Fruit fly (Drosophila melanogaster) whole organism, embryonic: ENCODE measurements around the gene Ist1.
A peak's percentile ranks its signal among the peaks of the same experiment; 100 is the strongest.

Experiments used
- CG10321 ChIP-seq: fragments of 200-800 bp; sonication (Bioruptor generic); IDR thresholded peaks from 2 replicates; pipeline ENCODE4 v1.3.6; 2022; ENCODE audit warnings: missing biosample characterization, missing genetic modification characterization
- CG10462 ChIP-seq: fragments of 200-800 bp; sonication (Bioruptor generic); optimal IDR thresholded peaks from 2 replicates; lab custom pipeline; 2016; ENCODE audit warnings: missing biosample characterization, missing genetic modification characterization
- CG10543 ChIP-seq: fragments of 200-800 bp; sonication (Bioruptor generic); optimal IDR thresholded peaks from 3 replicates; lab custom pipeline; 2017; ENCODE audit warnings: missing biosample characterization, mild to moderate bottlenecking, missing genetic modification characterization, moderate library complexity
- CG10565 ChIP-seq: fragments of 200-800 bp; sonication (Bioruptor generic); optimal IDR thresholded peaks from 3 replicates; lab custom pipeline; 2016; ENCODE audit warnings: missing biosample characterization, mild to moderate bottlenecking, missing genetic modification characterization
- CG11247 ChIP-seq: fragments of 200-800 bp; sonication (Bioruptor generic); IDR thresholded peaks from 2 replicates; pipeline ENCODE4 v1.3.6; 2022; ENCODE audit warnings: missing biosample characterization, missing genetic modification characterization
- CG11696 ChIP-seq: fragments of 200-800 bp; sonication (Bioruptor generic); IDR thresholded peaks from 2 replicates; pipeline ENCODE4 v1.3.6; 2022; ENCODE audit warnings: missing biosample characterization, missing genetic modification characterization
- CG12942 ChIP-seq: fragments of 200-800 bp; sonication (Bioruptor generic); optimal IDR thresholded peaks from 3 replicates; lab custom pipeline; 2016; ENCODE audit warnings: missing biosample characterization, missing genetic modification characterization
- CG13894 ChIP-seq: fragments of 200-800 bp; sonication (Bioruptor generic); optimal IDR thresholded peaks from 3 replicates; lab custom pipeline; 2018; ENCODE audit warnings: missing biosample characterization, mild to moderate bottlenecking, missing genetic modification characterization, moderate library complexity
- CG15601 ChIP-seq: fragments of 200-800 bp; sonication (Bioruptor generic); optimal IDR thresholded peaks from 3 replicates; lab custom pipeline; 2019; ENCODE audit warnings: missing biosample characterization, mild to moderate bottlenecking, missing genetic modification characterization, moderate library complexity
- CG17912 ChIP-seq: fragments of 200-800 bp; sonication (Bioruptor generic); optimal IDR thresholded peaks from 2 replicates; lab custom pipeline; 2018; ENCODE audit warnings: missing biosample characterization, mild to moderate bottlenecking, missing genetic modification characterization
- CG1792 ChIP-seq: fragments of 200-800 bp; sonication (Bioruptor generic); optimal IDR thresholded peaks from 2 replicates; lab custom pipeline; 2016; ENCODE audit warnings: missing biosample characterization, missing genetic modification characterization
- CG2129 ChIP-seq: fragments of 200-800 bp; sonication (Bioruptor generic); IDR thresholded peaks from 2 replicates; pipeline ENCODE4 v1.3.6; 2022; ENCODE audit warnings: missing biosample characterization, missing genetic modification characterization; ENCODE audit not compliant: partially characterized antibody
- CG31388 ChIP-seq: fragments of 200-800 bp; sonication (Bioruptor generic); optimal IDR thresholded peaks from 2 replicates; lab custom pipeline; 2016; ENCODE audit warnings: missing biosample characterization, missing genetic modification characterization
- CG3163 ChIP-seq: fragments of 200-800 bp; sonication (Bioruptor generic); optimal IDR thresholded peaks from 3 replicates; lab custom pipeline; 2016; ENCODE audit warnings: missing biosample characterization, missing genetic modification characterization
- CG3995 ChIP-seq: fragments of 200-800 bp; sonication (Bioruptor generic); optimal IDR thresholded peaks from 3 replicates; lab custom pipeline; 2016; ENCODE audit warnings: missing biosample characterization, missing genetic modification characterization
- CG43689 ChIP-seq: fragments of 200-800 bp; sonication (Bioruptor generic); IDR thresholded peaks from 2 replicates; pipeline ENCODE4 v1.3.6; 2022; ENCODE audit warnings: missing biosample characterization, missing genetic modification characterization
- CG4854 ChIP-seq: fragments of 200-800 bp; sonication (Bioruptor generic); optimal IDR thresholded peaks from 2 replicates; lab custom pipeline; 2016; ENCODE audit warnings: missing biosample characterization, missing genetic modification characterization, inconsistent platforms
- CG5180 ChIP-seq: fragments of 200-800 bp; sonication (Bioruptor generic); optimal IDR thresholded peaks from 3 replicates; lab custom pipeline; 2017; ENCODE audit warnings: missing biosample characterization, missing genetic modification characterization, mild to moderate bottlenecking, moderate library complexity, missing genetic modification reagents
- CG6654 ChIP-seq: fragments of 200-800 bp; sonication (Bioruptor generic); optimal IDR thresholded peaks from 2 replicates; lab custom pipeline; 2017; ENCODE audit warnings: missing biosample characterization, mild to moderate bottlenecking, missing genetic modification characterization
- CG6813 ChIP-seq: fragments of 200-800 bp; sonication (Bioruptor generic); optimal IDR thresholded peaks from 2 replicates; lab custom pipeline; 2017; ENCODE audit warnings: missing biosample characterization, missing genetic modification characterization, mild to moderate bottlenecking, moderate library complexity, missing genetic modification reagents
- CG7372 ChIP-seq: fragments of 200-800 bp; sonication (Bioruptor generic); IDR thresholded peaks from 2 replicates; pipeline ENCODE4 v1.3.6; 2022; ENCODE audit warnings: missing biosample characterization, missing genetic modification characterization
- CG7987 ChIP-seq: fragments of 200-800 bp; sonication (Bioruptor generic); optimal IDR thresholded peaks from 2 replicates; lab custom pipeline; 2018; ENCODE audit warnings: missing biosample characterization, mild to moderate bottlenecking, missing genetic modification characterization, moderate library complexity
- CG8478 ChIP-seq: fragments of >200 bp; optimal IDR thresholded peaks from 2 replicates; lab custom pipeline; 2018
- Dip3 ChIP-seq: fragments of 200-800 bp; sonication (Bioruptor generic); optimal IDR thresholded peaks from 3 replicates; lab custom pipeline; 2016; ENCODE audit warnings: missing biosample characterization, missing genetic modification characterization
- Dref ChIP-seq: fragments of 200-800 bp; sonication (Bioruptor generic); IDR thresholded peaks from 2 replicates; pipeline ENCODE4 v1.3.6; 2022; ENCODE audit warnings: missing biosample characterization, missing genetic modification characterization
- E2f1 ChIP-seq: fragments of 200-800 bp; sonication (Bioruptor generic); IDR thresholded peaks from 2 replicates; pipeline ENCODE4 v1.3.6; 2022; ENCODE audit warnings: missing biosample characterization, missing genetic modification characterization
- MESR4 ChIP-seq: fragments of 200-800 bp; sonication (Bioruptor generic); optimal IDR thresholded peaks from 2 replicates; lab custom pipeline; 2018; ENCODE audit warnings: missing biosample characterization, mild to moderate bottlenecking, missing genetic modification characterization, moderate library complexity
- Med ChIP-seq: fragments of 200-800 bp; sonication (Bioruptor generic); peaks from one replicate; lab custom pipeline; 2016; ENCODE audit warnings: missing biosample characterization, missing genetic modification characterization, mild to moderate bottlenecking, inconsistent platforms, moderate library complexity
- NFAT ChIP-seq: fragments of 200-800 bp; sonication (Bioruptor generic); IDR thresholded peaks from 2 replicates; pipeline ENCODE4 v1.3.6; 2022; ENCODE audit warnings: missing biosample characterization, missing genetic modification characterization
- Nf-YB ChIP-seq: fragments of 200-800 bp; sonication (Bioruptor generic); optimal IDR thresholded peaks from 3 replicates; lab custom pipeline; 2019; ENCODE audit warnings: missing biosample characterization, mild to moderate bottlenecking, missing genetic modification characterization, moderate library complexity
- Sry-β ChIP-seq: fragments of 200-800 bp; sonication (Bioruptor generic); optimal IDR thresholded peaks from 2 replicates; lab custom pipeline; 2018; ENCODE audit warnings: missing biosample characterization, mild to moderate bottlenecking, missing genetic modification characterization, moderate library complexity
- Trl ChIP-seq, 3 experiments: fragments of >200 bp in 2 of 3; fragments of 200-800 bp in 1 of 3; sonication (Bioruptor generic) in 1 of 3; optimal IDR thresholded peaks; 2 replicates in 1 of 3; 3 replicates in 2 of 3; lab custom pipeline; 2016 to 2017; ENCODE audit warnings: missing biosample characterization in 1 of 3, missing genetic modification characterization in 1 of 3
- bsh ChIP-seq, 2 experiments: fragments of 200-800 bp; sonication (Bioruptor generic); optimal IDR thresholded peaks; 2 replicates each; lab custom pipeline; 2017 to 2018; ENCODE audit warnings: mild to moderate bottlenecking in 2 of 2, missing biosample characterization in 2 of 2, missing genetic modification characterization in 2 of 2, moderate library complexity in 1 of 2
- cad ChIP-seq: fragments of >200 bp; optimal IDR thresholded peaks from 2 replicates; lab custom pipeline; 2017; ENCODE audit warnings: missing biosample characterization, missing genetic modification characterization
- crp ChIP-seq, 2 experiments: fragments of 200-800 bp; sonication (Bioruptor generic); optimal IDR thresholded peaks; 2 replicates in 1 of 2; 3 replicates in 1 of 2; lab custom pipeline; 2017; ENCODE audit warnings: missing biosample characterization in 2 of 2, missing genetic modification characterization in 2 of 2, mild to moderate bottlenecking in 1 of 2, moderate library complexity in 1 of 2
- gcm ChIP-seq: fragments of 200-800 bp; sonication (Bioruptor generic); optimal IDR thresholded peaks from 2 replicates; lab custom pipeline; 2019; ENCODE audit warnings: missing biosample characterization, mild to moderate bottlenecking, missing genetic modification characterization, moderate library complexity
- h ChIP-seq: fragments of >200 bp; optimal IDR thresholded peaks from 2 replicates; lab custom pipeline; 2017
- hth ChIP-seq: fragments of >200 bp; optimal IDR thresholded peaks from 2 replicates; lab custom pipeline; 2017; ENCODE audit warnings: inconsistent platforms
- knrl ChIP-seq: fragments of 200-800 bp; sonication (Bioruptor generic); IDR thresholded peaks from 3 replicates; pipeline ENCODE4 v1.3.6; 2022; ENCODE audit warnings: missing biosample characterization, missing genetic modification characterization; ENCODE audit not compliant: partially characterized antibody
- lilli ChIP-seq: fragments of 200-800 bp; sonication (Bioruptor generic); optimal IDR thresholded peaks from 3 replicates; lab custom pipeline; 2016; ENCODE audit warnings: missing biosample characterization, missing genetic modification characterization
- mirr ChIP-seq: fragments of 200-800 bp; sonication (Bioruptor generic); optimal IDR thresholded peaks from 3 replicates; lab custom pipeline; 2018; ENCODE audit warnings: missing biosample characterization, mild to moderate bottlenecking, missing genetic modification characterization
- nerfin-1 ChIP-seq: fragments of 200-800 bp; sonication (Bioruptor generic); optimal IDR thresholded peaks from 3 replicates; lab custom pipeline; 2019; ENCODE audit warnings: missing biosample characterization, mild to moderate bottlenecking, missing genetic modification characterization, moderate library complexity
- odd ChIP-seq: fragments of 200-800 bp; sonication (Bioruptor generic); optimal IDR thresholded peaks from 2 replicates; lab custom pipeline; 2017; ENCODE audit warnings: missing biosample characterization, mild to moderate bottlenecking, missing genetic modification characterization
- pnt ChIP-seq: fragments of 200-800 bp; sonication (Bioruptor generic); optimal IDR thresholded peaks from 3 replicates; lab custom pipeline; 2016; ENCODE audit warnings: missing biosample characterization, missing genetic modification characterization
- psq ChIP-seq: fragments of 200-800 bp; sonication (Bioruptor generic); optimal IDR thresholded peaks from 2 replicates; lab custom pipeline; 2017; ENCODE audit warnings: missing biosample characterization, missing genetic modification characterization
- ranshi ChIP-seq: fragments of 200-800 bp; sonication (Bioruptor generic); IDR thresholded peaks from 2 replicates; pipeline ENCODE4 v1.3.6; 2022; ENCODE audit warnings: missing biosample characterization, missing genetic modification characterization
- run ChIP-seq: fragments of 200-800 bp; sonication (Bioruptor generic); optimal IDR thresholded peaks from 3 replicates; lab custom pipeline; 2018; ENCODE audit warnings: missing biosample characterization, mild to moderate bottlenecking, missing genetic modification characterization
- scrt ChIP-seq: fragments of 200-800 bp; sonication (Bioruptor generic); optimal IDR thresholded peaks from 2 replicates; lab custom pipeline; 2018; ENCODE audit warnings: missing biosample characterization, mild to moderate bottlenecking, missing genetic modification characterization, moderate library complexity
- slbo ChIP-seq: fragments of 200-800 bp; sonication (Bioruptor generic); IDR thresholded peaks from 2 replicates; pipeline ENCODE4 v1.3.6; 2022; ENCODE audit warnings: missing biosample characterization, missing genetic modification characterization
- twi ChIP-seq: fragments of 200-800 bp; optimal IDR thresholded peaks from 2 replicates; lab custom pipeline; 2019; ENCODE audit warnings: missing biosample characterization, mild to moderate bottlenecking, missing genetic modification characterization, moderate library complexity
- usp ChIP-seq: fragments of >200 bp; optimal IDR thresholded peaks from 2 replicates; lab custom pipeline; 2017; ENCODE audit warnings: missing biosample characterization, missing genetic modification characterization

Ist1 gene

DNA sequence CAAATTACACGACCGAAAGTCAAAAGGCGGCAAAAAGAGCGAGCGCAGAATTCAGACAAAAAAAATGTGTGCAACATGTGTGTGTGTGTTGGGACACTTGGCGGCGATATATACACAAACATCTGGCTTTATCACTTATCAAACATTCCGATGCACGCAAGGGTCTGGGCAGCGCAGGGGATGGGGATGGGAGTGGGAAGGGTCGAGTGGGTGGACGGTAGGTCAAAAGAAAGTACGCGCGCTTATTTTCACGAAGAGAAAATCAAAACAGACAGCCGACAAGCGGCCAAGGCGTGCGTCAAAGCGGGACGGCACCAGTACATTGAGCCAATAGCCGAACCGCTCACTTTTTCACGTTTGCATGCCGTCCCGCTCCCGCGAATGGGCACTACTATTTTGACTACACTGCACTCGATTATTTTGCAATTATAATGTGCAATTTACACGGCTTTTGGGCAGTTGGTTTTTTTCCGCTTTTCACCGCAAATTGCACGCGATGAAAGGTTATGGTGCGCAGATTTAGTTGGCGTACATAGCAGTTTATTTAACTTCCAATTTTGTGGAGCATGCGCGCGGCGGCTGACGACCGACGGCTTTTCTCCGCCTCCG is 14.1 kb downstream of the Ist1 start (continued):
- TF ChIP-seq CG8478 (lab: Kevin White, UChicago) (peak; percentile 97), CG31388 (GFP tag; lab: Kevin White, UChicago) (no peak), gcm (GFP tag; lab: Kevin White, UChicago) (no peak), CG11696 (GFP tag; lab: Robert Waterston, UW) (no peak), psq (peak; percentile 99), CG1792 (GFP tag; lab: Kevin White, UChicago) (no peak), CG3995 (GFP tag; lab: Kevin White, UChicago) (no peak), CG15601 (tag; lab: Kevin White, UChicago) (no peak), MESR4 (GFP tag; lab: Kevin White, UChicago) (no peak), lilli (GFP tag; lab: Kevin White, UChicago) (no peak), CG2129 (no peak), nerfin-1 (tag; lab: Kevin White, UChicago) (peak; percentile 99), E2f1 (GFP tag; lab: Robert Waterston, UW) (peak; percentile 86), NFAT (no peak; the same call in 1 of the 2 replicates), pnt (GFP tag; lab: Kevin White, UChicago) (no peak), Trl (optimal IDR thresholded peaks at IDR 0.05; lab: Kevin White, UChicago) (no peak), Trl (GFP tag; optimal IDR thresholded peaks at IDR 0.05; lab: Kevin White, UChicago) (peak; percentile 3), run (no peak), Dip3 (GFP tag; lab: Kevin White, UChicago) (no peak), ranshi (no peak), CG7987 (no peak), bsh (GFP tag; optimal IDR thresholded peaks at IDR 0.05; lab: Kevin White, UChicago) (no peak), mirr (no peak), CG11247 (GFP tag; lab: Robert Waterston, UW) (no peak), cad (GFP tag; lab: Kevin White, UChicago) (no peak), Dref (GFP tag; lab: Robert Waterston, UW) (0 out of 2 replicates have a peak, but pooled peaks have one; percentile 30), CG13894 (tag; lab: Kevin White, UChicago) (no peak), slbo (peak; percentile 35; the same call in 1 of the 2 replicates), CG7372 (GFP tag; lab: Robert Waterston, UW) (no peak), Sry-β (GFP tag; lab: Kevin White, UChicago) (no peak), twi (tag; lab: Kevin White, UChicago) (peak; percentile 100), CG4854 (GFP tag; lab: Kevin White, UChicago) (no peak), scrt (peak; percentile 59), CG10565 (GFP tag; lab: Kevin White, UChicago) (no peak), hth (lab: Kevin White, UChicago) (no peak), Nf-YB (peak; percentile 85), CG6654 (no peak), CG12942 (GFP tag; lab: Kevin White, UChicago) (no peak), odd (GFP tag; lab: Kevin White, UChicago) (no peak), CG10462 (GFP tag; lab: Kevin White, UChicago) (no peak), CG43689 (GFP tag; lab: Robert Waterston, UW) (no peak), CG3163 (peak; percentile 7), crp (GFP tag; optimal IDR thresholded peaks at IDR 0.05; lab: Kevin White, UChicago) (peak in 1 of 2 experiments; percentile 24), CG10321 (peak; percentile 100), usp (GFP tag; lab: Kevin White, UChicago) (no peak), CG10543 (no peak), Med (GFP tag; lab: Kevin White, UChicago) (peak; percentile 84), CG17912 (GFP tag; lab: Kevin White, UChicago) (no peak), CG6813 (GFP tag; lab: Kevin White, UChicago) (peak; percentile 6), knrl (GFP tag; lab: Robert Waterston, UW) (peak; percentile 47; the same call in 2 of the 3 replicates), CG5180 (GFP tag; lab: Kevin White, UChicago) (no peak), h (lab: Kevin White, UChicago) (no peak)
